Fruit fly (Drosophila melanogaster) whole organism: ENCODE measurements around the gene Tdh.

Experiments used
- CG8478 ChIP-seq: fragments of >200 bp; optimal IDR thresholded peaks from 2 replicates; lab custom pipeline; 2018; ENCODE audit warnings: inconsistent platforms
- psq ChIP-seq: fragments of >200 bp; optimal IDR thresholded peaks from 2 replicates; lab custom pipeline; 2017

DNA sequence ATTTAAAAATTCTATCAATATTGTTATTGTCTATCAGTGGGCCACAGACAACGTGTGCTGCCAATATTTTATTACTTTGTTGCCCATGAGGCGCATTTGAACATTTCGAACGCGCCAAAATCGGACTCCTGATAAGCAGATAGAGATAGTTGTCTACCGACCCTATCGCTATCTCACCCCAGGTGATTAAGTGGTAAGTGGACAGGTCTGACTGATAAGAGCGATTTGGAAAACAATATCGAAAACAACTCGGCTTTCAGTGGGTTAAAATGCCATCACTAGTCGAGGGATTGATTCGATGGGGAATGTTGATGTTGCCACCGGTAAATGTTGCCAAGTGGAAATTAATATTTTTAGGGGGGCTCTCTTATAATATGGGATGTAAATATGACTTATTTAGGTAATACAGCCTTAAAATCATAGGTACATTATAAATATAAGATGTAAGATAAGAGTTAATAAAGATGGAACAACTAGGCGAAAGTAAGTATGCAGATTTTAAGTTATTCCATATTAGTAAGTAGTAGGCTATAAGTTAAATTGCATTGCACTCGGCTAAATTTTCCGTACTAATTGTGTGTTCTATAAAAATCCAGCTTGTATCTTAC lies 24.9 kb downstream of the Tdh start, which contains the start of gene ND-39:
- TF ChIP-seq psq (lab: Kevin White, UChicago): no peak
- TF ChIP-seq CG8478: no peak
